Worm (Caenorhabditis elegans) whole organism, late embryonic: ENCODE results near the gene F26F12.2.

Experiments
- dve-1 ChIP-seq: sonication (generic microtip); optimal IDR thresholded peaks from 2 replicates; lab custom pipeline; 2017; ENCODE audit warnings: antibody characterized with exemption, mild to moderate bottlenecking, missing genetic modification characterization, missing compliant biosample characterization
- fkh-10 ChIP-seq: fragments of 150-350 bp; optimal IDR thresholded peaks from 2 replicates; lab custom pipeline; 2014; ENCODE audit warnings: missing biosample characterization, missing genetic modification reagents, missing genetic modification characterization
- hlh-15 ChIP-seq: sonication (generic microtip); optimal IDR thresholded peaks from 2 replicates; lab custom pipeline; 2016; ENCODE audit warnings: missing genetic modification characterization, missing compliant biosample characterization
- pros-1 ChIP-seq: fragments of 150-350 bp; optimal IDR thresholded peaks from 2 replicates; lab custom pipeline; 2014; ENCODE audit warnings: missing biosample characterization, missing genetic modification reagents, missing genetic modification characterization
- sdc-2 ChIP-seq: sonication (generic microtip); optimal IDR thresholded peaks from 2 replicates; lab custom pipeline; 2016; ENCODE audit warnings: missing genotype, missing genetic modification characterization, missing compliant biosample characterization

ce11 chrV:5836616-5836982 is 1.8 kb downstream of the F26F12.2 start, which contains the start of gene col-140:
- TF ChIP-seq dve-1 (tag; lab: Kevin White, UChicago) (no peak), fkh-10 (GFP tag; lab: Kevin White, UChicago) (no peak), sdc-2 (no peak), pros-1 (tag; lab: Kevin White, UChicago) (no peak), hlh-15 (tag; lab: Kevin White, UChicago) (no peak)
